Worm (Caenorhabditis elegans) whole organism, L1 larva: ENCODE data around the gene R02F2.10.

Experiments used
- nhr-85 ChIP-seq: sonication (generic microtip); peaks from one replicate; lab custom pipeline; 2016; ENCODE audit warnings: missing genetic modification characterization, inconsistent platforms, missing compliant biosample characterization
- nhr-90 ChIP-seq: sonication (generic microtip); optimal IDR thresholded peaks from 2 replicates; lab custom pipeline; 2016; ENCODE audit warnings: mild to moderate bottlenecking, missing genetic modification characterization, missing compliant biosample characterization; ENCODE audit not compliant: poor library complexity

DNA sequence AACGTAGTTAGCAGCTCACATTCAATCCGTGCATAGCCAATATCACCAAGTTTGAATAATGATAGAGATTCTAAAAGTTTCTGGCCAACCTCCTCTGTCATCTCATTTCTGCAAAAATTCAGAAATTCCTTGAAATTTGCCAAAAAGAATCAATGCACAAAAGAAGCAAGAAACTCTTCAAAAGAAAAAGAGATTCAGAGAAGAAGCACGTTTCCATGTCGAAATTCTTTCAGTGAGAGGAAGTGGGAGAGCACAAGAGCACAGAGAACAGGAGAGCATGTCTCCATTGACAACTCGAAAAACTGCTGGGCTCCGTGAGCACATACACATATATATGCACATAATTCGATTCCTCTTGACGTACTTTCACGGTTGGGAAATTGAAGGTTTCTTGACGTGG lies 39.3 kb downstream of the R02F2.10 start, which contains the start of gene nekl-4:
- TF ChIP-seq nhr-85 (no peak), nhr-90 (tag; lab: Kevin White, UChicago) (no peak)
